Worm (Caenorhabditis elegans) whole organism, dauer: Measurements from ENCODE around the gene F20D6.10.

Source experiments
- unc-62 ChIP-seq: sonication (generic microtip); optimal IDR thresholded peaks from 2 replicates; lab custom pipeline; 2017; ENCODE audit warnings: missing biosample characterization, missing genetic modification reagents, missing genetic modification characterization

The F20D6.10 gene

ce11 chrV:8177349-8177748 is 18.4 kb downstream of the F20D6.10 start, which contains the start of gene F20D6.9:
F20D6.9 (minus strand) TSS chrV:8177449.
- TF ChIP-seq unc-62, result no peak

ce11 chrV:8171688-8172087 is 24.1 kb downstream of the F20D6.10 start:
- no peak for TF ChIP-seq unc-62

- TF ChIP-seq unc-62, result no peak
Observed at ce11 chrV:8170300-8170699, 25.4 kb downstream of the F20D6.10 start.

ce11 chrV:8169150-8169549 is 26.6 kb downstream of the F20D6.10 start:
- TF ChIP-seq unc-62, result no peak

- no peak for TF ChIP-seq unc-62
Observed at ce11 chrV:8168219-8168962, 27.3 kb downstream of the F20D6.10 start, which contains the start of gene F20D6.8. F20D6.8 (minus strand) TSS chrV:8168269.

- no peak for TF ChIP-seq unc-62
Observed at ce11 chrV:8163199-8163598, 32.5 kb downstream of the F20D6.10 start.

ce11 chrV:8161699-8162098 is 34.0 kb downstream of the F20D6.10 start, which contains the start of gene F20D6.5:
F20D6.5 (plus strand) TSS chrV:8161957.
- TF ChIP-seq unc-62, result no peak

ce11 chrV:8159629-8160028 is 36.1 kb downstream of the F20D6.10 start, which contains the start of gene F20D6.6:
F20D6.6 (plus strand) TSS chrV:8159929.
- no peak for TF ChIP-seq unc-62

ce11 chrV:8157446-8157845 is 38.3 kb downstream of the F20D6.10 start, which contains the start of gene sul-2:
sul-2 (plus strand) TSS chrV:8157746.
- no peak for TF ChIP-seq unc-62

ce11 chrV:8155743-8156142 is 40.0 kb downstream of the F20D6.10 start:
- TF ChIP-seq unc-62, result no peak

ce11 chrV:8145329-8145728 is 50.4 kb downstream of the F20D6.10 start, which contains the start of gene D1014.13:
D1014.13 (plus strand) TSS chrV:8145629.
- no peak for TF ChIP-seq unc-62

ce11 chrV:8144515-8144914 is 51.2 kb downstream of the F20D6.10 start:
- no peak for TF ChIP-seq unc-62

- TF ChIP-seq unc-62, result no peak
Observed at ce11 chrV:8143605-8144004, 52.1 kb downstream of the F20D6.10 start, which contains the start of gene D1014.2. D1014.2 (plus strand) TSS chrV:8143905.
